Worm (Caenorhabditis elegans) whole organism, early embryonic: ENCODE measurements around the gene F46C5.9.

Experiments used
- F13C5.2 ChIP-seq: sonication (generic microtip); optimal IDR thresholded peaks from 2 replicates; lab custom pipeline; 2017; ENCODE audit warnings: mild to moderate bottlenecking, missing genetic modification characterization, inconsistent platforms, missing compliant biosample characterization
- ama-1 ChIP-seq: fragments of 150-350 bp; optimal IDR thresholded peaks from 2 replicates; lab custom pipeline; 2014
- ceh-36 ChIP-seq: sonication (generic microtip); optimal IDR thresholded peaks from 2 replicates; lab custom pipeline; 2016; ENCODE audit warnings: missing genetic modification characterization, inconsistent platforms, missing compliant biosample characterization
- ets-7 ChIP-seq: sonication (generic microtip); optimal IDR thresholded peaks from 2 replicates; lab custom pipeline; 2016; ENCODE audit warnings: missing genotype, missing genetic modification characterization, missing compliant biosample characterization
- flt-1 ChIP-seq: fragments of 200-800 bp; sonication (Bioruptor generic); IDR thresholded peaks from 2 replicates; pipeline ENCODE4 v1.3.6; 2022; ENCODE audit warnings: missing genetic modification characterization, missing compliant biosample characterization
- hmbx-1 ChIP-seq: sonication (generic microtip); optimal IDR thresholded peaks from 2 replicates; lab custom pipeline; 2016; ENCODE audit warnings: mild to moderate bottlenecking, missing genetic modification characterization, missing compliant biosample characterization
- hmg-4 ChIP-seq: fragments of 200-800 bp; sonication (Bioruptor generic); optimal IDR thresholded peaks from 2 replicates; lab custom pipeline; 2018; ENCODE audit warnings: mild to moderate bottlenecking, missing genetic modification characterization, missing compliant biosample characterization
- hnd-1 ChIP-seq: sonication (generic microtip); optimal IDR thresholded peaks from 2 replicates; lab custom pipeline; 2016; ENCODE audit warnings: missing genetic modification characterization, missing compliant biosample characterization
- pes-1 ChIP-seq: fragments of 200-800 bp; sonication (Bioruptor generic); IDR thresholded peaks from 2 replicates; pipeline ENCODE4 v1.3.6; 2022; ENCODE audit warnings: missing genetic modification reagents, missing genetic modification characterization, missing compliant biosample characterization
- scrt-1 ChIP-seq: fragments of 200-800 bp; sonication (Bioruptor generic); IDR thresholded peaks from 2 replicates; pipeline ENCODE4 v1.3.6; 2022; ENCODE audit warnings: missing genetic modification characterization, missing compliant biosample characterization
- sea-1 ChIP-seq: fragments of 200-800 bp; sonication (Bioruptor generic); conservative IDR thresholded peaks from 2 replicates; pipeline ENCODE4 v1.3.6; 2022; ENCODE audit warnings: missing genetic modification characterization, missing compliant biosample characterization
- tbx-11 ChIP-seq: fragments of 200-800 bp; sonication (Bioruptor generic); IDR thresholded peaks from 2 replicates; pipeline ENCODE4 v1.3.6; 2022; ENCODE audit warnings: missing genetic modification characterization, missing compliant biosample characterization

DNA sequence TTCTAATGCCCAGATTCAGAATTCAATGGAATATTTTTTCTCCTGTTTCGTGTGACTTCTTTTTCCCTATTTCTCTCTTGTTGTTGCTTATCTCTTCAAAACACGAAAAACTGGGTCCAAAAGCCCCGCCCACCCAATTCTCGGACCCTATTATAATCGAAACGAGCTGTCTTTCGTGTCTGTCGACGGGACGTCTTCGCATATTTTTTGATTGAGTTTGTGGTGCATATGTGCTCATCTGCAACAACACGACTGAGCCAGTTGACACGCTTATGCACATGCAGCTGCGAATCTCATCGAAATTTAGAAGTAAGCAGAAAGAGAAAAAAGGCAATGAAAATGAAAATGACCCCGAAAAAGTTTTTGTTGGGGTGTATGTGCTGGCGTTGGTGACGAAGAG lies 20.4 kb upstream of the F46C5.9 start:
- TF ChIP-seq ets-7 (no peak), hmbx-1 (no peak), pes-1 (GFP tag; lab: Robert Waterston, UW) (no peak), scrt-1 (GFP tag; lab: Robert Waterston, UW) (no peak), tbx-11 (GFP tag; lab: Robert Waterston, UW) (no peak), F13C5.2 (tag; lab: Kevin White, UChicago) (no peak), hmg-4 (GFP tag; lab: Kevin White, UChicago) (no peak), flt-1 (GFP tag; lab: Robert Waterston, UW) (no peak), ama-1 (lab: Kevin White, UChicago) (no peak), sea-1 (no peak), ceh-36 (tag; lab: Kevin White, UChicago) (no peak), hnd-1 (no peak)
